Worm (Caenorhabditis elegans): ENCODE measurements around the gene ZK418.11.

ZK418.11 gene

ce11 chrIII:7087691-7088323 is 12.3 kb upstream of the ZK418.11 start, which contains the start of gene fubl-2:
fubl-2 (minus strand) TSS chrIII:7087741.
- TF ChIP-seq unc-130 (tag; optimal IDR thresholded peaks at IDR 0.05) (no peak), nhr-76 (tag; optimal IDR thresholded peaks at IDR 0.05) (no peak), lin-39 (tag; optimal IDR thresholded peaks at IDR 0.05) (no peak), ceh-90 (tag; optimal IDR thresholded peaks at IDR 0.05) (peak; percentile 52), nhr-90 (tag; optimal IDR thresholded peaks at IDR 0.05; ENCODE audit: poor library complexity) (peak; percentile 72), swsn-7 (tag; optimal IDR thresholded peaks at IDR 0.05) (peak; percentile 66), snpc-4 (tag; optimal IDR thresholded peaks at IDR 0.05) (peak; percentile 24), mep-1 (tag; optimal IDR thresholded peaks at IDR 0.05) (peak; percentile 51), fkh-4 (tag; optimal IDR thresholded peaks at IDR 0.05; ENCODE audit: borderline replicate concordance) (peak; percentile 54), isw-1 (GFP tag; IDR thresholded peaks at IDR 0.05) (peak; percentile 46), nhr-85 (tag) (peak; percentile 87), unc-86 (tag; optimal IDR thresholded peaks at IDR 0.05) (peak; percentile 43), egl-13 (tag; optimal IDR thresholded peaks at IDR 0.05) (peak; percentile 73), mef-2 (tag; optimal IDR thresholded peaks at IDR 0.05) (no peak), ces-1 (GFP tag; optimal IDR thresholded peaks at IDR 0.05) (no peak), lin-13 (GFP tag; optimal IDR thresholded peaks at IDR 0.05) (peak; percentile 32), irx-1 (tag; optimal IDR thresholded peaks at IDR 0.05) (peak; percentile 51), aha-1 (tag; optimal IDR thresholded peaks at IDR 0.05) (no peak), alr-1 (tag; optimal IDR thresholded peaks at IDR 0.05; ENCODE audit: borderline replicate concordance) (no peak), fkh-8 (tag; optimal IDR thresholded peaks at IDR 0.05) (peak; percentile 65), rnt-1 (tag; optimal IDR thresholded peaks at IDR 0.05) (peak; percentile 94), nhr-19 (GFP tag; conservative IDR thresholded peaks at IDR 0.05) (peak; percentile 62), C16A3.4 (tag; optimal IDR thresholded peaks at IDR 0.05) (peak; percentile 43), pax-3 (tag; optimal IDR thresholded peaks at IDR 0.05) (peak; percentile 62), vab-15 (tag; optimal IDR thresholded peaks at IDR 0.05) (peak; percentile 51), grh-1 (GFP tag; IDR thresholded peaks at IDR 0.05) (no peak), skn-1 (tag; optimal IDR thresholded peaks at IDR 0.05) (peak; percentile 6), F16B12.6 (tag; optimal IDR thresholded peaks at IDR 0.05) (peak; percentile 0), lir-3 (tag; optimal IDR thresholded peaks at IDR 0.05; ENCODE audit: poor library complexity) (peak; percentile 86), lin-15B (tag; optimal IDR thresholded peaks at IDR 0.05) (peak; percentile 66), nhr-20 (tag; optimal IDR thresholded peaks at IDR 0.05) (peak; percentile 74), ztf-11 (tag; optimal IDR thresholded peaks at IDR 0.05) (peak in 1 of 2 experiments; percentile 68), C04F5.9 (tag; optimal IDR thresholded peaks at IDR 0.05) (peak; percentile 45), lin-14 (GFP tag; optimal IDR thresholded peaks at IDR 0.05) (peak; percentile 83), dpl-1 (GFP tag; optimal IDR thresholded peaks at IDR 0.05) (peak; percentile 53 to 71 (median 54)), sptf-1 (tag; optimal IDR thresholded peaks at IDR 0.05) (no peak), snu-23 (GFP tag; optimal IDR thresholded peaks at IDR 0.05) (peak; percentile 71), nhr-11 (tag; optimal IDR thresholded peaks at IDR 0.05) (no peak), nhr-77 (tag; optimal IDR thresholded peaks at IDR 0.05) (peak; percentile 20), nhr-71 (tag; optimal IDR thresholded peaks at IDR 0.05) (peak; percentile 83), tbx-2 (tag; optimal IDR thresholded peaks at IDR 0.05) (peak; percentile 67), dsc-1 (tag; optimal IDR thresholded peaks at IDR 0.05) (peak; percentile 79), sox-4 (tag; optimal IDR thresholded peaks at IDR 0.05) (peak; percentile 67), ceh-82 (tag; optimal IDR thresholded peaks at IDR 0.05) (peak; percentile 12 to 45 (median 20)), ama-1 (optimal IDR thresholded peaks at IDR 0.05) (no peak), elt-3 (tag; optimal IDR thresholded peaks at IDR 0.05) (peak in 1 of 6 experiments; percentile 38), efl-1 (optimal IDR thresholded peaks at IDR 0.05) (peak; percentile 73 to 74), efl-1 (GFP tag; optimal IDR thresholded peaks at IDR 0.05 in 1 of 2) (peak in 1 of 2 experiments; percentile 51), lsy-2 (tag; optimal IDR thresholded peaks at IDR 0.05) (peak; percentile 76 to 77), blmp-1 (tag; optimal IDR thresholded peaks at IDR 0.05) (peak; percentile 34), xbp-1 (tag; optimal IDR thresholded peaks at IDR 0.05) (peak; percentile 74), fos-1 (tag; optimal IDR thresholded peaks at IDR 0.05) (peak; percentile 19), nhr-47 (tag; optimal IDR thresholded peaks at IDR 0.05) (peak; percentile 76)
